Worm (Caenorhabditis elegans): Measurements from ENCODE around the gene W06A7.2.

DNA sequence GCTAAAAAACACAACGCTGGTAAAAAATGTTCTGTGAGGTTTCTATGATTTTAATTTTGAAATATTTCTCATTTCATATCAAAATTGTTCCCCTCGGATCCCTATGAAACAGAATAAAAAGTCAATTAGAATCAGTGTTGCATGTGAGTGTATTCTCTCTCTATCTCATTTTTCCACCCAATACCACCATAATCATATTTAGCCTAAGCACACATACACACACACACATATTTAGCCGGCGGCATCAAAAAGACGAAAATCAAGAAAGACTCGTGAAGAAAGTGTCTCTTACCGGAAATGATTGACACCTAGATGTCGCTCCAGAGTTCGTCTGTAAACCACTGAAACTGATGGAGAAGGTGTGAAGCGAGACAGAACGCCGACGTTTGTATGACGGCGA lies 32.6 kb downstream of the W06A7.2 start:
- no peak for TF ChIP-seq ceh-82 (tag; optimal IDR thresholded peaks at IDR 0.05)
- TF ChIP-seq fos-1 (tag; optimal IDR thresholded peaks at IDR 0.05), result no peak
- no peak for TF ChIP-seq ZK546.5 (tag; optimal IDR thresholded peaks at IDR 0.05)
- TF ChIP-seq fkh-2 (tag; optimal IDR thresholded peaks at IDR 0.05), result no peak
- no peak for TF ChIP-seq unc-62 (GFP tag; optimal IDR thresholded peaks at IDR 0.05)
- no peak for TF ChIP-seq lsy-12 (tag; optimal IDR thresholded peaks at IDR 0.05)
- no peak for TF ChIP-seq nhr-237 (tag; optimal IDR thresholded peaks at IDR 0.05)
- TF ChIP-seq aly-2 (tag; optimal IDR thresholded peaks at IDR 0.05), result no peak

Data from whole organism, L3 larva.